Worm (Caenorhabditis elegans) whole organism, mixed stage, embryonic: ENCODE results near the gene sdz-31.

Experiments used
- M03D4.4 ChIP-seq: sonication (generic microtip); optimal IDR thresholded peaks from 2 replicates; lab custom pipeline; 2017; ENCODE audit warnings: mild to moderate bottlenecking, missing genetic modification characterization, missing compliant biosample characterization
- bed-3 ChIP-seq: fragments of 200-800 bp; sonication (Bioruptor generic); optimal IDR thresholded peaks from 3 replicates; lab custom pipeline; 2018; ENCODE audit warnings: mild to moderate bottlenecking, missing genetic modification characterization, moderate library complexity, missing compliant biosample characterization
- blmp-1 ChIP-seq: fragments of 150-350 bp; optimal IDR thresholded peaks from 2 replicates; lab custom pipeline; 2014; ENCODE audit warnings: missing biosample characterization, missing genetic modification characterization
- ceh-39 ChIP-seq: fragments of 150-350 bp; optimal IDR thresholded peaks from 2 replicates; lab custom pipeline; 2014; ENCODE audit warnings: missing biosample characterization, missing genetic modification characterization
- ceh-43 ChIP-seq: fragments of 200-800 bp; sonication (Bioruptor generic); optimal IDR thresholded peaks from 2 replicates; lab custom pipeline; 2018; ENCODE audit warnings: mild to moderate bottlenecking, missing genetic modification characterization, moderate library complexity, missing compliant biosample characterization
- ceh-83 ChIP-seq: fragments of 200-800 bp; sonication (Bioruptor generic); optimal IDR thresholded peaks from 2 replicates; lab custom pipeline; 2018; ENCODE audit warnings: mild to moderate bottlenecking, missing genetic modification characterization, missing compliant biosample characterization
- ces-1 ChIP-seq: fragments of 150-350 bp; optimal IDR thresholded peaks from 2 replicates; lab custom pipeline; 2014; ENCODE audit warnings: missing biosample characterization, missing genetic modification reagents, missing genetic modification characterization
- cnd-1 ChIP-seq: fragments of 200-800 bp; sonication (Bioruptor generic); optimal IDR thresholded peaks from 2 replicates; lab custom pipeline; 2018; ENCODE audit warnings: mild to moderate bottlenecking, missing genetic modification characterization, missing compliant biosample characterization
- drap-1 ChIP-seq: fragments of 200-800 bp; sonication (Bioruptor generic); optimal IDR thresholded peaks from 3 replicates; lab custom pipeline; 2018; ENCODE audit warnings: mild to moderate bottlenecking, missing genetic modification characterization, missing compliant biosample characterization
- elt-1 ChIP-seq: sonication (generic microtip); optimal IDR thresholded peaks from 2 replicates; lab custom pipeline; 2017; ENCODE audit warnings: missing genetic modification characterization, mild to moderate bottlenecking, missing compliant biosample characterization, antibody characterized with exemption, moderate library complexity, borderline replicate concordance; ENCODE audit not compliant: insufficient read depth
- elt-3 ChIP-seq: fragments of 150-350 bp; optimal IDR thresholded peaks from 2 replicates; lab custom pipeline; 2014; ENCODE audit warnings: missing biosample characterization, missing genetic modification characterization
- flh-1 ChIP-seq: fragments of 200-800 bp; sonication (Bioruptor generic); optimal IDR thresholded peaks from 2 replicates; lab custom pipeline; 2018; ENCODE audit warnings: mild to moderate bottlenecking, missing genetic modification characterization, moderate library complexity, missing compliant biosample characterization
- ham-2 ChIP-seq: fragments of 200-800 bp; sonication (Bioruptor generic); optimal IDR thresholded peaks from 2 replicates; lab custom pipeline; 2018; ENCODE audit warnings: mild to moderate bottlenecking, missing genetic modification characterization, missing compliant biosample characterization
- hlh-1 ChIP-seq: fragments of 150-350 bp; optimal IDR thresholded peaks from 2 replicates; lab custom pipeline; 2014; ENCODE audit warnings: missing biosample characterization, missing genetic modification reagents, missing genetic modification characterization
- lin-13 ChIP-seq: fragments of 150-350 bp; optimal IDR thresholded peaks from 2 replicates; lab custom pipeline; 2014; ENCODE audit warnings: missing biosample characterization, missing genetic modification characterization
- lin-32 ChIP-seq: fragments of 200-800 bp; sonication (Bioruptor generic); optimal IDR thresholded peaks from 2 replicates; lab custom pipeline; 2018; ENCODE audit warnings: mild to moderate bottlenecking, missing genetic modification characterization, missing compliant biosample characterization
- lsy-2 ChIP-seq: fragments of 150-350 bp; optimal IDR thresholded peaks from 2 replicates; lab custom pipeline; 2014; ENCODE audit warnings: missing biosample characterization, missing genetic modification characterization
- mab-5 ChIP-seq: fragments of 150-350 bp; optimal IDR thresholded peaks from 2 replicates; lab custom pipeline; 2014; ENCODE audit warnings: missing biosample characterization, missing genetic modification characterization
- mep-1 ChIP-seq: fragments of 150-350 bp; optimal IDR thresholded peaks from 2 replicates; lab custom pipeline; 2017; ENCODE audit warnings: missing biosample characterization, missing genetic modification reagents, missing genetic modification characterization, inconsistent platforms
- mls-2 ChIP-seq: sonication (generic microtip); optimal IDR thresholded peaks from 2 replicates; lab custom pipeline; 2016; ENCODE audit warnings: mild to moderate bottlenecking, missing genetic modification characterization, moderate library complexity, missing compliant biosample characterization
- nhr-12 ChIP-seq: fragments of 150-350 bp; optimal IDR thresholded peaks from 2 replicates; lab custom pipeline; 2014; ENCODE audit warnings: missing biosample characterization, missing genetic modification characterization
- nhr-2 ChIP-seq: fragments of 150-350 bp; optimal IDR thresholded peaks from 2 replicates; lab custom pipeline; 2014; ENCODE audit warnings: missing biosample characterization, missing genetic modification characterization
- nhr-237 ChIP-seq: fragments of 150-350 bp; optimal IDR thresholded peaks from 2 replicates; lab custom pipeline; 2014; ENCODE audit warnings: missing biosample characterization, missing genetic modification characterization
- nhr-28 ChIP-seq: fragments of 150-350 bp; optimal IDR thresholded peaks from 2 replicates; lab custom pipeline; 2014; ENCODE audit warnings: missing biosample characterization, missing genetic modification characterization
- nhr-76 ChIP-seq: sonication (generic microtip); optimal IDR thresholded peaks from 2 replicates; lab custom pipeline; 2017; ENCODE audit warnings: missing biosample characterization, missing genetic modification characterization
- pha-4 ChIP-seq: fragments of 150-350 bp; optimal IDR thresholded peaks from 2 replicates; lab custom pipeline; 2018; ENCODE audit warnings: missing biosample characterization, missing genetic modification reagents, missing genetic modification characterization
- sem-2 ChIP-seq: fragments of 200-800 bp; sonication (Bioruptor generic); optimal IDR thresholded peaks from 2 replicates; lab custom pipeline; 2018; ENCODE audit warnings: mild to moderate bottlenecking, missing genetic modification characterization, missing compliant biosample characterization
- snpc-4 ChIP-seq: fragments of 150-350 bp; optimal IDR thresholded peaks from 2 replicates; lab custom pipeline; 2014; ENCODE audit warnings: missing biosample characterization, missing genetic modification characterization
- sptf-1 ChIP-seq: sonication (generic microtip); optimal IDR thresholded peaks from 2 replicates; lab custom pipeline; 2017; ENCODE audit warnings: mild to moderate bottlenecking, missing genetic modification characterization, moderate library complexity, missing compliant biosample characterization
- tbx-8 ChIP-seq: fragments of 200-800 bp; sonication (Bioruptor generic); optimal IDR thresholded peaks from 2 replicates; lab custom pipeline; 2018; ENCODE audit warnings: mild to moderate bottlenecking, missing genetic modification characterization, moderate library complexity, missing compliant biosample characterization
- unc-120 ChIP-seq: sonication (generic microtip); optimal IDR thresholded peaks from 2 replicates; lab custom pipeline; 2017; ENCODE audit warnings: missing genetic modification characterization, missing compliant biosample characterization; ENCODE audit not compliant: poor library complexity, severe bottlenecking
- unc-39 ChIP-seq: fragments of 150-350 bp; optimal IDR thresholded peaks from 2 replicates; lab custom pipeline; 2014; ENCODE audit warnings: missing biosample characterization, missing genetic modification characterization
- unc-62 ChIP-seq: fragments of 150-350 bp; optimal IDR thresholded peaks from 2 replicates; lab custom pipeline; 2014; ENCODE audit warnings: missing biosample characterization, missing genetic modification reagents, missing genetic modification characterization
- zip-8 ChIP-seq: fragments of 150-350 bp; optimal IDR thresholded peaks from 2 replicates; lab custom pipeline; 2014; ENCODE audit warnings: missing biosample characterization, missing genetic modification characterization
- ztf-11 ChIP-seq: fragments of 150-350 bp; optimal IDR thresholded peaks from 2 replicates; lab custom pipeline; 2014; ENCODE audit warnings: missing biosample characterization, missing genetic modification characterization

Gene sdz-31

ce11 chrV:9843376-9843916 is 36.5 kb upstream of the sdz-31 start, which contains the start of gene sru-8:
Gene sru-8, plus strand, starts transcription at chrV:9843866.
- no peak for TF ChIP-seq nhr-237 (tag; lab: Kevin White, UChicago)
- TF ChIP-seq snpc-4 (tag; lab: Kevin White, UChicago) = no peak
- no peak for TF ChIP-seq mab-5 (tag; lab: Kevin White, UChicago)
- no peak for TF ChIP-seq mls-2
- TF ChIP-seq flh-1 (GFP tag; lab: Kevin White, UChicago) = no peak
- no peak for TF ChIP-seq unc-62
- TF ChIP-seq sptf-1 (tag; lab: Kevin White, UChicago) = no peak
- TF ChIP-seq ceh-43 = no peak
- no peak for TF ChIP-seq drap-1
- no peak for TF ChIP-seq nhr-76 (tag; lab: Kevin White, UChicago)
- TF ChIP-seq sem-2 (GFP tag; lab: Kevin White, UChicago) = no peak

ce11 chrV:9848576-9848975 is 31.4 kb upstream of the sdz-31 start:
- TF ChIP-seq blmp-1 (tag; lab: Kevin White, UChicago) (no peak), ces-1 (no peak), M03D4.4 (no peak), pha-4 (no peak), ceh-43 (no peak), drap-1 (no peak), ham-2 (no peak), tbx-8 (GFP tag; lab: Kevin White, UChicago) (no peak), lin-32 (no peak), ztf-11 (tag; lab: Kevin White, UChicago) (no peak), bed-3 (no peak), nhr-2 (tag; lab: Kevin White, UChicago) (no peak), flh-1 (GFP tag; lab: Kevin White, UChicago) (no peak), snpc-4 (tag; lab: Kevin White, UChicago) (no peak), elt-1 (no peak), hlh-1 (tag; lab: Kevin White, UChicago) (no peak), zip-8 (tag; lab: Kevin White, UChicago) (no peak), nhr-237 (tag; lab: Kevin White, UChicago) (no peak)

ce11 chrV:9853801-9854200 is 26.2 kb upstream of the sdz-31 start:
- TF ChIP-seq mab-5 (tag; lab: Kevin White, UChicago) (no peak), ceh-83 (GFP tag; lab: Kevin White, UChicago) (no peak), nhr-12 (tag; lab: Kevin White, UChicago) (no peak), bed-3 (no peak), zip-8 (tag; lab: Kevin White, UChicago) (no peak), tbx-8 (GFP tag; lab: Kevin White, UChicago) (no peak), sem-2 (GFP tag; lab: Kevin White, UChicago) (no peak), snpc-4 (tag; lab: Kevin White, UChicago) (no peak), nhr-76 (tag; lab: Kevin White, UChicago) (no peak), drap-1 (no peak), nhr-237 (tag; lab: Kevin White, UChicago) (no peak), blmp-1 (tag; lab: Kevin White, UChicago) (no peak), sptf-1 (tag; lab: Kevin White, UChicago) (no peak), lin-13 (tag; lab: Kevin White, UChicago) (no peak), hlh-1 (tag; lab: Kevin White, UChicago) (no peak), lin-32 (no peak), elt-3 (tag; lab: Kevin White, UChicago) (no peak), M03D4.4 (no peak), nhr-2 (tag; lab: Kevin White, UChicago) (no peak)

ce11 chrV:9855920-9856852 is 23.8 kb upstream of the sdz-31 start:
- TF ChIP-seq ceh-39 (tag; lab: Kevin White, UChicago) (peak; percentile 49), unc-62 (no peak), M03D4.4 (peak; percentile 19), drap-1 (no peak), ceh-83 (GFP tag; lab: Kevin White, UChicago) (no peak), lin-13 (tag; lab: Kevin White, UChicago) (no peak), elt-1 (no peak), nhr-28 (tag; lab: Kevin White, UChicago) (no peak), unc-39 (no peak), sptf-1 (tag; lab: Kevin White, UChicago) (no peak), ceh-43 (no peak), hlh-1 (tag; lab: Kevin White, UChicago) (no peak), tbx-8 (GFP tag; lab: Kevin White, UChicago) (no peak), blmp-1 (tag; lab: Kevin White, UChicago) (no peak), nhr-12 (tag; lab: Kevin White, UChicago) (no peak), mep-1 (tag; lab: Kevin White, UChicago) (peak; percentile 2), pha-4 (no peak), mab-5 (tag; lab: Kevin White, UChicago) (no peak), lsy-2 (peak; percentile 19), cnd-1 (no peak), ham-2 (no peak), flh-1 (GFP tag; lab: Kevin White, UChicago) (no peak), ztf-11 (tag; lab: Kevin White, UChicago) (no peak), mls-2 (peak; percentile 12), snpc-4 (tag; lab: Kevin White, UChicago) (no peak), ces-1 (peak; percentile 26), bed-3 (no peak), lin-32 (no peak), nhr-237 (tag; lab: Kevin White, UChicago) (no peak), nhr-2 (tag; lab: Kevin White, UChicago) (no peak), zip-8 (tag; lab: Kevin White, UChicago) (no peak), elt-3 (tag; lab: Kevin White, UChicago) (no peak), nhr-76 (tag; lab: Kevin White, UChicago) (no peak), unc-120 (tag; lab: Kevin White, UChicago) (no peak), sem-2 (GFP tag; lab: Kevin White, UChicago) (no peak)
